Fruit fly (Drosophila melanogaster): ENCODE data around the gene Gnpnat.
A peak's percentile ranks its signal among the peaks of the same experiment; 100 is the strongest.

The Gnpnat gene

DNA sequence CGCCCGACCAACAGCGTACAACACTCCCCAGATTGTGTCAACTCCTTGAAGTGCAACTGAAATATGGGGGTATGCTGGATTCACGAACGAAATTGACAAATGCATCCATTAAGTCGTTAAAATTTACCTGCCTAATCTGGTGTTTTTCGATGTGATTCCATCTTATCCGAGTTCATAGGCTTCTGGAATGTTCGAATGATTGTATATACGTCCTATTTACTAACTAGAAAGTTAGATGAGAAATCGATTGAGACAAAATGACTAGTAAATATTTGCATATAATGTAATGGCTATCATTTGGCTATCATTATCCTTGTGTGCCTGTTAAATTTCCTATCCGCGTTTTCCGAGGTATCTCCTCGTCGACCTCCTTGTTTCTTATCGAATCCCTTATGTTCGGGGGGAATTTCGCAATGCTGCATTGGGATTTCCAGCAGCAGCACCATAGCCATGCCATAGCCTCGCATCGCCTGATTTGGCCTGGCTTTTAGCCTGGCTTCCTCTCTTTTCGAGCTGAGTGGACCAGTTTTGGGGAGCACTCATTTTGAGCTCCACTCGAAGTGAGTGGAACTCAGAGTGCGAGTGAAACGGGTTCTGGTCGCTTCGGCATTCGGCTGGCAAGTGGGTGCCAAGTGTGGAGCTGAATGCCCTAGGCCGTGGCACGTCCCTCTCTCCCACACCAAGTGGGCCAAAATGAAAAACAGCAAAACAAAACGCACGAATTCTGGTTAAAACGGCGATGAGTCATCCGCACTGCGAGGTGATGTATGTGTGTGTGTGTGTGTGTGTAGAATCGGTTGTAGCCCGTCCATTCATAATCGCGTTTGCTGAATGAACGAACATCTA is 40.3 kb downstream of the Gnpnat start (continued):
- TF ChIP-seq Bgb (GFP tag; IDR thresholded peaks at IDR 0.05; ENCODE audit: partially characterized antibody), result peak; percentile 66; the same call in 1 of the 2 replicates
- TF ChIP-seq Deaf1 (tag; optimal IDR thresholded peaks at IDR 0.05), result peak; percentile 54
- TF ChIP-seq sr (GFP tag; IDR thresholded peaks at IDR 0.05), result 0 out of 3 replicates have a peak, but pooled peaks have one; percentile 21
- no peak for TF ChIP-seq CG1529 (GFP tag; optimal IDR thresholded peaks at IDR 0.05)
- TF ChIP-seq HLH54F (GFP tag; optimal IDR thresholded peaks at IDR 0.05), result no peak
- peak in 1 of 2 experiments; percentile 12 for TF ChIP-seq Eip74EF (GFP tag; optimal IDR thresholded peaks at IDR 0.05)
- TF ChIP-seq CG8290 (GFP tag; optimal IDR thresholded peaks at IDR 0.05), result no peak
- TF ChIP-seq CG8290 (tag; optimal IDR thresholded peaks at IDR 0.05), result peak in 1 of 2 experiments; percentile 35
- TF ChIP-seq CG7745 (tag; optimal IDR thresholded peaks at IDR 0.05), result no peak
- TF ChIP-seq CG12299 (tag; optimal IDR thresholded peaks at IDR 0.05), result no peak
- TF ChIP-seq CG6175 (GFP tag; IDR thresholded peaks at IDR 0.05), result peak; percentile 58; the same call in 1 of the 3 replicates
- TF ChIP-seq CG14965 (GFP tag; optimal IDR thresholded peaks at IDR 0.05; ENCODE audit: borderline replicate concordance), result no peak
- TF ChIP-seq HLHmδ (GFP tag; optimal IDR thresholded peaks at IDR 0.05), result no peak
- peak; percentile 29; the same call in 1 of the 3 replicates for TF ChIP-seq ci (GFP tag; IDR thresholded peaks at IDR 0.05)
- peak; percentile 60; the same call in 1 of the 2 replicates for TF ChIP-seq bbx (GFP tag; IDR thresholded peaks at IDR 0.05; ENCODE audit: partially characterized antibody)
- peak in 1 of 3 experiments; percentile 37 for TF ChIP-seq Stat92E (GFP tag; optimal IDR thresholded peaks at IDR 0.05)
- no peak for TF ChIP-seq CG2875 (GFP tag; optimal IDR thresholded peaks at IDR 0.05)
- TF ChIP-seq unc-4 (GFP tag; IDR thresholded peaks at IDR 0.05; ENCODE audit: partially characterized antibody), result peak; percentile 42; the same call in 1 of the 2 replicates
- no peak for TF ChIP-seq gem (tag; optimal IDR thresholded peaks at IDR 0.05)
- TF ChIP-seq CG12769 (tag; optimal IDR thresholded peaks at IDR 0.05), result peak; percentile 69
- peak; percentile 47 for TF ChIP-seq abd-A (tag; optimal IDR thresholded peaks at IDR 0.05)

DNA sequence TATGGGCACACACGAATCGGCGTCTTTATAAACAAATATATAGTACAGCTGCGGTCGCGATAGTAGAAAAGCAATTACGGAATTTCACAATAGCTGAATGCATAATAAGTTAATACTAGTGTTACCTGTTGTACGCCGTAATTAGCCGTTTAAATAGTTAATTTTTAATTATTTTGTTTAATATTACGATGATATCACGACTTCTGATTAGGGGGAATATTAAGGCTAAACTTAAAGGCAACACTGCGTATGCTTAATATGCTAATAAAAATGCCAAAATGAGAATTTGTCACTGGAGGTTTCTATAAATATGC is 40.9 kb downstream of the Gnpnat start:
- TF ChIP-seq H15 (GFP tag; IDR thresholded peaks at IDR 0.05) (no peak), Dad (GFP tag; optimal IDR thresholded peaks at IDR 0.05) (no peak), CG13287 (GFP tag; IDR thresholded peaks at IDR 0.05; ENCODE audit: partially characterized antibody) (no peak), Oaz (GFP tag; IDR thresholded peaks at IDR 0.05) (no peak), ab (GFP tag; optimal IDR thresholded peaks at IDR 0.05) (no peak), bcd (GFP tag; optimal IDR thresholded peaks at IDR 0.05) (no peak), CG3281 (GFP tag; optimal IDR thresholded peaks at IDR 0.05) (peak; percentile 48), dmrt11E (tag; optimal IDR thresholded peaks at IDR 0.05) (no peak), fd102C (GFP tag; optimal IDR thresholded peaks at IDR 0.05) (no peak), twi (tag; optimal IDR thresholded peaks at IDR 0.05) (no peak), CG11695 (GFP tag; IDR thresholded peaks at IDR 0.05) (peak; percentile 16; the same call in 1 of the 3 replicates), CG11398 (GFP tag; optimal IDR thresholded peaks at IDR 0.05) (no peak), Doc2 (GFP tag; IDR thresholded peaks at IDR 0.05) (no peak), CTCF (GFP tag; optimal IDR thresholded peaks at IDR 0.05) (no peak), sug (tag; optimal IDR thresholded peaks at IDR 0.05) (peak; percentile 20), CG13624 (GFP tag; optimal IDR thresholded peaks at IDR 0.05) (no peak), CG34422 (GFP tag; IDR thresholded peaks at IDR 0.05) (no peak), exex (tag; optimal IDR thresholded peaks at IDR 0.05) (peak; percentile 41), CG7271 (tag; optimal IDR thresholded peaks at IDR 0.05) (no peak), CG32772 (GFP tag; IDR thresholded peaks at IDR 0.05) (no peak), Med (GFP tag) (peak; percentile 71), cwo (GFP tag; optimal IDR thresholded peaks at IDR 0.05) (peak; percentile 31), Usf (GFP tag; optimal IDR thresholded peaks at IDR 0.05) (no peak), CrebB (tag; optimal IDR thresholded peaks at IDR 0.05) (no peak), Bdp1 (GFP tag; optimal IDR thresholded peaks at IDR 0.05) (no peak), CG13775 (GFP tag; optimal IDR thresholded peaks at IDR 0.05) (no peak), CG2120 (GFP tag; optimal IDR thresholded peaks at IDR 0.05) (peak; percentile 8), Elba2 (GFP tag; optimal IDR thresholded peaks at IDR 0.05) (no peak), CG32532 (GFP tag; IDR thresholded peaks at IDR 0.05) (no peak)
